Fruit fly (Drosophila melanogaster) whole organism: ENCODE measurements around the gene Vps60.

ENCODE experiments used
- CG8478 ChIP-seq: fragments of >200 bp; optimal IDR thresholded peaks from 2 replicates; lab custom pipeline; 2018; ENCODE audit warnings: inconsistent platforms
- Dll ChIP-seq: fragments of >200 bp; optimal IDR thresholded peaks from 2 replicates; lab custom pipeline; 2017
- EcR ChIP-seq, 2 experiments: fragments of >200 bp; optimal IDR thresholded peaks; 2 replicates each; lab custom pipeline; 2017; ENCODE audit warnings: missing biosample characterization in 2 of 2, missing genetic modification characterization in 2 of 2, missing genetic modification reagents in 2 of 2
- pan ChIP-seq: fragments of >200 bp; optimal IDR thresholded peaks from 2 replicates; lab custom pipeline; 2017
- psq ChIP-seq: fragments of >200 bp; optimal IDR thresholded peaks from 2 replicates; lab custom pipeline; 2017
- usp ChIP-seq: fragments of >200 bp; optimal IDR thresholded peaks from 2 replicates; lab custom pipeline; 2017; ENCODE audit warnings: missing biosample characterization, missing genetic modification characterization, mixed read lengths

Gene Vps60

dm6 chr3L:17572090-17572489, 49.3 kb downstream of the Vps60 start:
- TF ChIP-seq psq (lab: Kevin White, UChicago) (no peak), EcR (GFP tag; optimal IDR thresholded peaks at IDR 0.05; lab: Kevin White, UChicago) (no peak), CG8478 (lab: Kevin White, UChicago) (no peak), usp (no peak), pan (lab: Kevin White, UChicago) (no peak), Dll (lab: Kevin White, UChicago) (no peak)

DNA sequence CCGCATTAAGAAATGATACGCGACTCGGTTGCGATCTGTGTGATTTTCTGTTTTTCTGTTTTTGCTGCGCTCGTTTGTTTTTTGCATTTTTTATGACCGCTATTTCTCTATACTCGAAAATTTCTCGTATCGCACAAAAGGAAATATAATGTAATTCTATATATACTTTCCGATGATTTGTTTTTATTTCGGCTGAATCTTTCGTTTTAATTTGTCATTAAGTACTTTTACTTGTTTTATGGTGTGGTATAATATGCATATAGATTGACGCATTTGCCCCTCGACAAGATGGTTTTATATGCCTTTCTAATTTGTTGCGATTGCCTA, 50.9 kb downstream of the Vps60 start:
- TF ChIP-seq usp = no peak
